Fruit fly (Drosophila melanogaster) Kc167 (cell line): ENCODE data around the gene Acp26Aa.

Experiments used
- Myc ChIP-seq: fragments of >200 bp; optimal IDR thresholded peaks from 2 replicates; lab custom pipeline; 2017; ENCODE audit warnings: missing external identifiers
- h ChIP-seq: fragments of >200 bp; optimal IDR thresholded peaks from 3 replicates; lab custom pipeline; 2018; ENCODE audit warnings: missing external identifiers
- insv ChIP-seq: fragments of >200 bp; optimal IDR thresholded peaks from 3 replicates; lab custom pipeline; 2018; ENCODE audit warnings: missing external identifiers
- psq ChIP-seq: fragments of >200 bp; optimal IDR thresholded peaks from 2 replicates; lab custom pipeline; 2017; ENCODE audit warnings: missing external identifiers
- ttk ChIP-seq: sonication (Bioruptor generic); optimal IDR thresholded peaks from 2 replicates; lab custom pipeline; 2017; ENCODE audit warnings: missing external identifiers

DNA sequence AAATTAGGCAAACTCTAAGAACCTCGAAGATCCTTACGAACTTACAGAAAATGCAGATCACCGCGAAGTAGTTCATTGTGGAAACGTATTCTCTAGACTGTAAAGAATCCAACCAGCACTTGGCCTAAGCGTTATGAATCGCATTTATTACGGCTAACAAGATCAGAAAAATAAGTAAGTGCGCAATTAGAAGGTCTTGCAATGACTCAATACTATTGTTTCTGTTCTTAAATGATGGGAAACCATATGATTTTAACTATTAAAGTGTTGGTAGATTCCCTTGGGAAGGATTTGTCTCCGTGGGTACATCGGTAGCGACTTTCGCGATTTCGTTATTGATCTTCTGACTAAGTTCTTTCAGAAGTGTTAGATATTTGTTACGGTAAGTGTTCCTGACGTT is 934 bp downstream of the Acp26Aa start, which contains the start of gene Acp26Ab:
- TF ChIP-seq psq (lab: Kevin White, UChicago) (no peak), insv (lab: Kevin White, UChicago) (no peak), ttk (lab: Kevin White, UChicago) (no peak), Myc (lab: Kevin White, UChicago) (no peak), h (lab: Kevin White, UChicago) (no peak)
